Worm (Caenorhabditis elegans) whole organism, L3 larva: ENCODE measurements around the gene trpa-1.

Experiments
- R02D3.7 ChIP-seq: fragments of 150-350 bp; optimal IDR thresholded peaks from 2 replicates; lab custom pipeline; 2014; ENCODE audit warnings: missing biosample characterization, missing genetic modification characterization
- ZK546.5 ChIP-seq: sonication (generic microtip); optimal IDR thresholded peaks from 2 replicates; lab custom pipeline; 2017; ENCODE audit warnings: missing biosample characterization, missing genetic modification characterization
- aly-2 ChIP-seq: fragments of 150-350 bp; optimal IDR thresholded peaks from 2 replicates; lab custom pipeline; 2014; ENCODE audit warnings: missing biosample characterization, missing genetic modification characterization
- ama-1 ChIP-seq: fragments of 150-350 bp; optimal IDR thresholded peaks from 2 replicates; lab custom pipeline; 2018
- ceh-16 ChIP-seq: sonication (generic microtip); optimal IDR thresholded peaks from 2 replicates; lab custom pipeline; 2017; ENCODE audit warnings: missing biosample characterization, missing genetic modification characterization
- ceh-28 ChIP-seq: fragments of 150-350 bp; optimal IDR thresholded peaks from 2 replicates; lab custom pipeline; 2014; ENCODE audit warnings: missing biosample characterization, missing genetic modification reagents, missing genetic modification characterization
- ceh-82 ChIP-seq: fragments of 150-350 bp; optimal IDR thresholded peaks from 2 replicates; lab custom pipeline; 2014; ENCODE audit warnings: missing biosample characterization, missing genetic modification characterization
- daf-12 ChIP-seq: fragments of 150-350 bp; optimal IDR thresholded peaks from 2 replicates; lab custom pipeline; 2014; ENCODE audit warnings: missing biosample characterization, missing genetic modification reagents, missing genetic modification characterization
- egl-27 ChIP-seq: sonication (generic microtip); optimal IDR thresholded peaks from 4 replicates; lab custom pipeline; 2017; ENCODE audit warnings: missing biosample characterization, missing genetic modification reagents, missing genetic modification characterization
- egl-5 ChIP-seq: fragments of 150-350 bp; optimal IDR thresholded peaks from 2 replicates; lab custom pipeline; 2017; ENCODE audit warnings: missing biosample characterization, missing genetic modification reagents, missing genetic modification characterization, inconsistent platforms
- elt-1 ChIP-seq: fragments of 150-350 bp; optimal IDR thresholded peaks from 2 replicates; lab custom pipeline; 2014; ENCODE audit warnings: missing biosample characterization, missing genetic modification characterization
- elt-2 ChIP-seq: sonication (generic microtip); optimal IDR thresholded peaks from 2 replicates; lab custom pipeline; 2016; ENCODE audit warnings: missing genetic modification reagents, mild to moderate bottlenecking, missing genetic modification characterization, missing compliant biosample characterization
- elt-3 ChIP-seq, 3 experiments: fragments of 150-350 bp in 1 of 3; sonication (generic microtip) in 2 of 3; optimal IDR thresholded peaks; 2 replicates in 2 of 3; 4 replicates in 1 of 3; lab custom pipeline; 2014 to 2017; ENCODE audit warnings: missing biosample characterization in 3 of 3, missing genetic modification characterization in 3 of 3
- eor-1 ChIP-seq, 2 experiments: fragments of 150-350 bp; optimal IDR thresholded peaks; 2 replicates each; lab custom pipeline; 2014 to 2018; ENCODE audit warnings: missing biosample characterization in 2 of 2, missing genetic modification characterization in 2 of 2
- fkh-10 ChIP-seq: sonication (generic microtip); optimal IDR thresholded peaks from 2 replicates; lab custom pipeline; 2017; ENCODE audit warnings: missing biosample characterization, missing genetic modification reagents, missing genetic modification characterization
- fkh-2 ChIP-seq: fragments of 150-350 bp; optimal IDR thresholded peaks from 2 replicates; lab custom pipeline; 2014; ENCODE audit warnings: missing biosample characterization, missing genetic modification reagents, missing genetic modification characterization
- fos-1 ChIP-seq: fragments of 150-350 bp; optimal IDR thresholded peaks from 2 replicates; lab custom pipeline; 2014; ENCODE audit warnings: missing biosample characterization, missing genetic modification characterization
- hmg-11 ChIP-seq: sonication (generic microtip); optimal IDR thresholded peaks from 2 replicates; lab custom pipeline; 2016; ENCODE audit warnings: missing genetic modification characterization, missing compliant biosample characterization
- jun-1 ChIP-seq: fragments of 150-350 bp; optimal IDR thresholded peaks from 2 replicates; lab custom pipeline; 2014; ENCODE audit warnings: missing biosample characterization, missing genetic modification reagents, missing genetic modification characterization
- lsy-12 ChIP-seq: sonication (generic microtip); optimal IDR thresholded peaks from 2 replicates; lab custom pipeline; 2016; ENCODE audit warnings: mild to moderate bottlenecking, missing genetic modification characterization, missing compliant biosample characterization
- mdl-1 ChIP-seq: fragments of 150-350 bp; optimal IDR thresholded peaks from 2 replicates; lab custom pipeline; 2014; ENCODE audit warnings: missing biosample characterization, missing genetic modification characterization
- mml-1 ChIP-seq: fragments of 150-350 bp; sonication (generic microtip); optimal IDR thresholded peaks from 3 replicates; lab custom pipeline; 2014; ENCODE audit warnings: missing biosample characterization, missing genetic modification characterization
- nfya-1 ChIP-seq: sonication (generic microtip); optimal IDR thresholded peaks from 2 replicates; lab custom pipeline; 2017; ENCODE audit warnings: missing genetic modification characterization, mild to moderate bottlenecking, missing compliant biosample characterization, antibody characterized with exemption, moderate library complexity; ENCODE audit not compliant: insufficient read depth
- nhr-12 ChIP-seq: fragments of 150-350 bp; optimal IDR thresholded peaks from 2 replicates; lab custom pipeline; 2014; ENCODE audit warnings: missing biosample characterization, missing genetic modification characterization
- nhr-23 ChIP-seq: fragments of 150-350 bp; optimal IDR thresholded peaks from 2 replicates; lab custom pipeline; 2014; ENCODE audit warnings: missing biosample characterization, missing genetic modification reagents, missing genetic modification characterization
- nhr-237 ChIP-seq: fragments of 150-350 bp; optimal IDR thresholded peaks from 2 replicates; lab custom pipeline; 2014; ENCODE audit warnings: missing biosample characterization, missing genetic modification characterization
- nhr-25 ChIP-seq: sonication (generic microtip); optimal IDR thresholded peaks from 2 replicates; lab custom pipeline; 2017; ENCODE audit warnings: missing biosample characterization, missing genetic modification characterization
- nhr-28 ChIP-seq: fragments of 150-350 bp; optimal IDR thresholded peaks from 2 replicates; lab custom pipeline; 2014; ENCODE audit warnings: missing biosample characterization, missing genetic modification characterization
- nhr-43 ChIP-seq: sonication (generic microtip); optimal IDR thresholded peaks from 2 replicates; lab custom pipeline; 2016; ENCODE audit warnings: mild to moderate bottlenecking, missing genetic modification characterization, missing compliant biosample characterization; ENCODE audit not compliant: poor library complexity, severe bottlenecking
- nhr-67 ChIP-seq: fragments of 150-350 bp; optimal IDR thresholded peaks from 2 replicates; lab custom pipeline; 2014; ENCODE audit warnings: missing biosample characterization, missing genetic modification characterization
- nhr-76 ChIP-seq: fragments of 150-350 bp; sonication (generic microtip); optimal IDR thresholded peaks from 5 replicates; lab custom pipeline; 2014; ENCODE audit warnings: missing biosample characterization, missing genetic modification characterization
- nhr-77 ChIP-seq: fragments of 150-350 bp; optimal IDR thresholded peaks from 2 replicates; lab custom pipeline; 2014; ENCODE audit warnings: missing biosample characterization, missing genetic modification characterization
- pqm-1 ChIP-seq: fragments of 150-350 bp; optimal IDR thresholded peaks from 2 replicates; lab custom pipeline; 2017; ENCODE audit warnings: missing biosample characterization, missing genetic modification characterization, inconsistent platforms
- sea-2 ChIP-seq: fragments of 150-350 bp; sonication (generic microtip); optimal IDR thresholded peaks from 4 replicates; lab custom pipeline; 2014; ENCODE audit warnings: missing biosample characterization, missing genetic modification reagents, missing genetic modification characterization
- skn-1 ChIP-seq: fragments of 150-350 bp; optimal IDR thresholded peaks from 2 replicates; lab custom pipeline; 2014; ENCODE audit warnings: missing biosample characterization, missing genetic modification characterization
- snpc-4 ChIP-seq: fragments of 150-350 bp; optimal IDR thresholded peaks from 2 replicates; lab custom pipeline; 2014; ENCODE audit warnings: missing biosample characterization, missing genetic modification characterization
- tbx-2 ChIP-seq: sonication (generic microtip); optimal IDR thresholded peaks from 2 replicates; lab custom pipeline; 2016; ENCODE audit warnings: mild to moderate bottlenecking, missing genetic modification characterization, missing compliant biosample characterization
- unc-39 ChIP-seq: sonication (generic microtip); optimal IDR thresholded peaks from 4 replicates; lab custom pipeline; 2017; ENCODE audit warnings: missing biosample characterization, missing genetic modification characterization
- unc-62 ChIP-seq: fragments of 150-350 bp; sonication (generic microtip); optimal IDR thresholded peaks from 4 replicates; lab custom pipeline; 2014; ENCODE audit warnings: missing biosample characterization, missing genetic modification reagents, missing genetic modification characterization
- zag-1 ChIP-seq: fragments of 150-350 bp; optimal IDR thresholded peaks from 2 replicates; lab custom pipeline; 2014; ENCODE audit warnings: missing biosample characterization, missing genetic modification characterization
- ztf-11 ChIP-seq: fragments of 150-350 bp; optimal IDR thresholded peaks from 2 replicates; lab custom pipeline; 2014; ENCODE audit warnings: missing biosample characterization, missing genetic modification characterization
- ztf-4 ChIP-seq: fragments of 150-350 bp; optimal IDR thresholded peaks from 2 replicates; lab custom pipeline; 2014; ENCODE audit warnings: missing biosample characterization, missing genetic modification characterization

trpa-1 gene

DNA sequence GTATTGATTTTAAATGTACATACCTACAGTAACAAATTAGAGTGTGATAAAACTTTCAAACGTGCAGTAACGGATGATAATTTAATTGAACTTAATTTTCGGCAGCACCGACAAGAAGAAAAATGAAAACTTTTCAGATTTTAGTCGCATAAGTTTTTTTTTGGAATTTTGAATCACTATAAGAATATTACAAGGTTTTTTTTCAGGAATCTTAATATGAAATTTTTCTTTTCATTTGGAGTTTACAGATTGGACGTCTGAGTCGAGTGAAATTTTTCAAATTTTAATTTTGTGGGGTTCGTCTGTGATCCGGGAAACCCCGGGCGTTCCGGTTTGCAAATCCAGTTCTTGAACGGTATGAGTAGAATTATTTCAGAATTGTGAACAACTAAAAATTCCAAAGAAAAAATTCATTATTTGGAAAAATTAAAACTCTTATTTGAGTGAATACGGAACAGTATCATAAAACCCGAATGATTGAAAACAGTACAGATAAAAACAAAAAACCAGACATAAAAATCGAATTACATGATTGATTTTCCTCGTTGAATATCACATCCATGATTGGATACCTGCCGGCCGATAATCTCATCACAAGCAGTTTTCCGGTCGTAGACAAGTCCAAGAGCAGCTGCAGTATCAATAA, 49.1 kb downstream of the trpa-1 start:
- TF ChIP-seq elt-2 (peak; percentile 44), ZK546.5 (tag; lab: Kevin White, UChicago) (no peak), aly-2 (tag; lab: Kevin White, UChicago) (peak; percentile 39), ztf-4 (tag; lab: Kevin White, UChicago) (no peak), skn-1 (tag; lab: Kevin White, UChicago) (no peak), daf-12 (tag; lab: Kevin White, UChicago) (no peak), ama-1 (lab: Kevin White, UChicago) (no peak), nhr-28 (no peak), nhr-67 (tag; lab: Kevin White, UChicago) (no peak), hmg-11 (tag; lab: Kevin White, UChicago) (no peak), egl-27 (tag; lab: Kevin White, UChicago) (no peak), jun-1 (tag; lab: Kevin White, UChicago) (no peak), pqm-1 (tag; lab: Kevin White, UChicago) (peak; percentile 25), zag-1 (tag; lab: Kevin White, UChicago) (no peak), fkh-2 (tag; lab: Kevin White, UChicago) (no peak), nhr-237 (tag; lab: Kevin White, UChicago) (no peak), eor-1 (tag; optimal IDR thresholded peaks at IDR 0.05; lab: Kevin White, UChicago) (no peak)
- TF ChIP-seq, all 47 proteins: peak for 3

ce11 chrIV:11914260-11914836, 50.0 kb downstream of the trpa-1 start:
- no peak for TF ChIP-seq ztf-11 (tag; lab: Kevin White, UChicago)
- TF ChIP-seq aly-2 (tag; lab: Kevin White, UChicago): no peak
- peak; percentile 31 for TF ChIP-seq ama-1 (lab: Kevin White, UChicago)

DNA sequence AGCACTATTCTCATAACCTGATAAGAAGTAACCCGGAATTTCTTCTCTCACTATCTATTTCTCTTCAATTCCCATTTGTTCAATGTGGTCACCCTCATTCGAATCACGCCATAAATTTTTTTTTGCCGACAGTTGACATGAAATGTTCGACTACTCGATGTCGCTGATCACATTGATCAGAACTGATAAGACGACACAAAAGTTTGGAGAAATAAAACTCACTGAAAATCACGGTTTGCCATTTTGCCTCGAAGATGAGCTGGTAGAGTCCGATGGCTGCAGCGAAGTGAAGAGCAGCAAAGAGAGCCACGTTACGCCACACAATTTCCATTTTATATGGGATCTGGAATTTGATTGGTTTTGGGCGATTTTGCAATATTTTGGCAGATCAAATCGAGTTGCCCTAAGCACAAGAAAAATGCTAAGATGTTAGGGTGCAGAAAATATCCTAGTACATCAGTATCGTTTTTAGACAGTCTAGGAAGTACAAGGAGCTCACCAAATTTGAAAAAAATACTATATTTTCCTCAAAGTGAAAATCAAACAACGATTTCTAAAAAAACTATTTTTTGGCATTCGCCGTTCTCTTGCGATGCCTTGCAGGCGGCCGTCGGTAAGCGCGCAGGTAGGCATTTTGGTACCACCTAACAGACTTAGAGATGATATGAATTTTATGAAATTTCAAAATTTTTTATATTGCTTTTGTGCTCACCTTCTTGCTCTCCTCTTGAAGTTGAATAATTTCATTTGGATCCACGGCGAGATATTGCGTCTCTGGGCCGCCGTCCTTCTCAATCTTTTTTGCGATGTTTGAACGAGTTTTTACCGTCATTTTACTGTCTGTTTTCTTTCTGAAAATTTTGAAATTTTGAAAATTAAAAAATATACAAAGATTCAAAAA, 50.8 kb downstream of the trpa-1 start, which contains the start of gene fat-6:
Gene fat-6, minus strand, starts transcription at position 851 of the 901 bp plus-strand sequence.
- TF ChIP-seq unc-39 (tag; lab: Kevin White, UChicago): no peak
- TF ChIP-seq ama-1 (lab: Kevin White, UChicago): peak; percentile 38
- no peak for TF ChIP-seq nhr-67 (tag; lab: Kevin White, UChicago)
- TF ChIP-seq nhr-12 (tag; lab: Kevin White, UChicago): no peak
- no peak for TF ChIP-seq eor-1 (tag; optimal IDR thresholded peaks at IDR 0.05; lab: Kevin White, UChicago)
- TF ChIP-seq ceh-28 (tag; lab: Kevin White, UChicago): no peak
- no peak for TF ChIP-seq fkh-2 (tag; lab: Kevin White, UChicago)
- no peak for TF ChIP-seq hmg-11 (tag; lab: Kevin White, UChicago)
- TF ChIP-seq ztf-11 (tag; lab: Kevin White, UChicago): no peak
- TF ChIP-seq elt-3 (tag; optimal IDR thresholded peaks at IDR 0.05; lab: Kevin White, UChicago): no peak
- no peak for TF ChIP-seq fos-1 (tag; lab: Kevin White, UChicago)
- TF ChIP-seq sea-2 (GFP tag; lab: Kevin White, UChicago): no peak
- no peak for TF ChIP-seq egl-27 (tag; lab: Kevin White, UChicago)
- TF ChIP-seq nhr-25 (tag; lab: Kevin White, UChicago): no peak
- TF ChIP-seq pqm-1 (tag; lab: Kevin White, UChicago): peak; percentile 54
- TF ChIP-seq nhr-23 (tag; lab: Kevin White, UChicago): peak; percentile 37
- no peak for TF ChIP-seq nhr-76
- peak; percentile 17 for TF ChIP-seq nfya-1
- no peak for TF ChIP-seq elt-1 (tag; lab: Kevin White, UChicago)
- no peak for TF ChIP-seq ZK546.5 (tag; lab: Kevin White, UChicago)
- TF ChIP-seq nhr-43 (tag; lab: Kevin White, UChicago): peak; percentile 20
- TF ChIP-seq lsy-12: no peak
- TF ChIP-seq jun-1 (tag; lab: Kevin White, UChicago): peak; percentile 62
- TF ChIP-seq elt-2: peak; percentile 75
- TF ChIP-seq unc-62: no peak
- TF ChIP-seq zag-1 (tag; lab: Kevin White, UChicago): no peak
- no peak for TF ChIP-seq mml-1 (tag; lab: Kevin White, UChicago)
- TF ChIP-seq R02D3.7 (tag; lab: Kevin White, UChicago): no peak
- no peak for TF ChIP-seq ztf-4 (tag; lab: Kevin White, UChicago)
- TF ChIP-seq daf-12 (tag; lab: Kevin White, UChicago): no peak
- TF ChIP-seq fkh-10: no peak
- no peak for TF ChIP-seq tbx-2
- TF ChIP-seq ceh-82: no peak
- no peak for TF ChIP-seq egl-5
- TF ChIP-seq nhr-77 (tag; lab: Kevin White, UChicago): no peak
- no peak for TF ChIP-seq mdl-1 (tag; lab: Kevin White, UChicago)
- no peak for TF ChIP-seq ceh-16 (tag; lab: Kevin White, UChicago)
- no peak for TF ChIP-seq snpc-4
